Worm (Caenorhabditis elegans) whole organism, midembryonic: Measurements from ENCODE around the gene T12B3.3.
A peak's percentile ranks its signal among the peaks of the same experiment; 100 is the strongest.

ENCODE experiments used
- T22C8.4 ChIP-seq: fragments of 200-800 bp; sonication (Bioruptor generic); IDR thresholded peaks from 2 replicates; pipeline ENCODE4 v1.3.6; 2022; ENCODE audit warnings: missing genetic modification characterization, missing compliant biosample characterization
- cog-1 ChIP-seq: sonication (generic microtip); optimal IDR thresholded peaks from 2 replicates; lab custom pipeline; 2016; ENCODE audit warnings: missing genetic modification characterization, missing compliant biosample characterization
- flt-1 ChIP-seq: fragments of 200-800 bp; sonication (Bioruptor generic); IDR thresholded peaks from 2 replicates; pipeline ENCODE4 v1.3.6; 2022; ENCODE audit warnings: missing genetic modification characterization, missing compliant biosample characterization
- klf-2 ChIP-seq: fragments of 200-800 bp; sonication (Bioruptor generic); conservative IDR thresholded peaks from 2 replicates; pipeline ENCODE4 v1.3.6; 2022; ENCODE audit warnings: missing genetic modification reagents, missing genetic modification characterization, missing compliant biosample characterization
- med-1 ChIP-seq: sonication (generic microtip); optimal IDR thresholded peaks from 2 replicates; lab custom pipeline; 2017; ENCODE audit warnings: missing genetic modification characterization, mild to moderate bottlenecking, missing compliant biosample characterization, antibody characterized with exemption, missing genetic modification reagents; ENCODE audit not compliant: insufficient read depth
- ref-1 ChIP-seq: fragments of 200-800 bp; sonication (Bioruptor generic); conservative IDR thresholded peaks from 2 replicates; pipeline ENCODE4 v1.3.6; 2022; ENCODE audit warnings: missing genetic modification reagents, missing genetic modification characterization, missing compliant biosample characterization
- tab-1 ChIP-seq: fragments of 200-800 bp; sonication (Bioruptor generic); IDR thresholded peaks from 2 replicates; pipeline ENCODE4 v1.3.6; 2022; ENCODE audit warnings: missing genetic modification characterization, missing compliant biosample characterization
- ztf-23 ChIP-seq: fragments of 200-800 bp; sonication (Bioruptor generic); IDR thresholded peaks from 2 replicates; pipeline ENCODE4 v1.3.6; 2022; ENCODE audit warnings: missing genetic modification reagents, missing genetic modification characterization, missing compliant biosample characterization
- ztf-29 ChIP-seq: fragments of 200-800 bp; sonication (Bioruptor generic); IDR thresholded peaks from 2 replicates; pipeline ENCODE4 v1.3.6; 2022; ENCODE audit warnings: missing genetic modification reagents, missing genetic modification characterization, missing compliant biosample characterization

Gene T12B3.3

DNA sequence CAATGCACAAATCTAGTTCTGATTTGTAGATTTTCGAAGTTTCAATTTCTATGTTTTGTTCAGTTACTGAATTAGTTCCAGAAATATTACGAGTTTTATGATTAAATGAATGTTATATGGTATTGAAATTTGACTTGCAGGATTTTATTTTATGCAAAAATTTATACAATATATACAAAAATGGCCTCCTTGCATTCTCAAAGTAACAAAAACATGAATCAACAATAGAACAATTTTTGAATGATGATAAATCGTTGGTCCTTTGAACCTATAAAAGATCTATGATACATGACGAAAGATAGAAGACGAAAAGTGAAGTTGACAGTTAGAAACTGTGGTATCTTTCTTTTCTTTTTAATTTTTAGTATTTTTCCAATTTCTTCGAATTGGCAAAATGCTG lies 1.6 kb downstream of the T12B3.3 start, which contains the start of gene T12B3.2:
Gene T12B3.2, plus strand, starts transcription at position 301 of the 400 bp plus-strand sequence.
- TF ChIP-seq med-1 (GFP tag; lab: Kevin White, UChicago) (no peak), ztf-23 (GFP tag; lab: Robert Waterston, UW) (no peak), T22C8.4 (GFP tag; lab: Robert Waterston, UW) (no peak), ztf-29 (GFP tag; lab: Robert Waterston, UW) (no peak), flt-1 (GFP tag; lab: Robert Waterston, UW) (no peak), klf-2 (GFP tag; lab: Robert Waterston, UW) (no peak), ref-1 (GFP tag; lab: Robert Waterston, UW) (no peak), cog-1 (no peak), tab-1 (GFP tag; lab: Robert Waterston, UW) (no peak)

DNA sequence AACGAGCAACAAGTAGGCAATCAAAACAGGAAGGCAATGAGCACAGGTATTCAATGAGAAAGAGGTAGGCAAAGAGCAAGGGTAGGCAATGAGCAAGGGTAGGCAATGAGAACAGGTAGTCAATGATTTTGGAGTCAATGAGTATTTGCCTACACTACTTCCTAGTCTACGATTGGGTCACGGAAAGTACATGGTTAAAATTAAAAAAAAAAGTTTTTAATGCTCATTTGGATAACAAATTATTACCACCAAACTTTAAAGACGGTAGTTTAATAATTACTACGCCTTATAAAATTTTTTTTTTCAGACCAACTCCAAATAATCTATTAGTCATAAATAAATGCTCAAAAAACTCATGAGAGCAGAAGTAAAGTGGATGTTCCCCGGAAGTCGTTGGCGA lies 6.8 kb downstream of the T12B3.3 start, which contains the start of gene ptp-8:
Gene ptp-8, plus strand, starts transcription at position 301 of the 400 bp plus-strand sequence.
- TF ChIP-seq T22C8.4 (GFP tag; lab: Robert Waterston, UW): no peak
- no peak for TF ChIP-seq med-1 (GFP tag; lab: Kevin White, UChicago)
- no peak for TF ChIP-seq flt-1 (GFP tag; lab: Robert Waterston, UW)
- TF ChIP-seq tab-1 (GFP tag; lab: Robert Waterston, UW): no peak
- TF ChIP-seq ref-1 (GFP tag; lab: Robert Waterston, UW): no peak

DNA sequence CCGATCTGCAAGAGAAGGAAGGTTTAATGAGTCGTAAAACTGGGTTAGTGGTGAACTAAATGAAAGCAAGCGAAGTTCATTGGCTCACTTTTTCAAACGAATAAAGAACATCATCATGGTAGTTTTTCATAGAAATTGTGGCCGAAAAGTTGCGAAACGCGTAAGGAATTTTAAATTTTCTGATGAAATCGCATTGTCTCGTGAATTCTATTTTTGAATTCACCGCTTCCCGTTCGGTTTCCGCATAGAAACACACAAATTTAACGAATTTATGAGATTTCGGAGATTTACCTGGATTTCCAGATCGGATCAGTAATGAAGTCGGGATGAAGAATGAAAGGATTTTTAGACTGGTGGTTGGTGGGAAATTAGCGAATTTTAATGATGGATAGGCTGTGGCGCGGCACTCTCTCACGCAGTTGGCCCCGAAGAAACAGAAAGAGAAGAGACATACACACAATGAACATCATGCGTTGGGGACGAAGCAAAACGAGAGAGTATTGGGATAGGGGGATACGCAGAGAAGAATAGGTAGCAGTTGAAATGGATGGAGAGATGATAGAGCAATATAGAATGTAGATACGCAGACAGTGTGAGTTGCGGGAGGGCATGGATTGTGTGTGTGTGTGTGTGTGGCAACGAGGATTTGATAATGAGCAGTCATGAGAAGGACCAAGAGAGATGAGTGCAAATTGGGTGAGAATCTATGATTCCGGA lies 12.0 kb downstream of the T12B3.3 start:
- no peak for TF ChIP-seq T22C8.4 (GFP tag; lab: Robert Waterston, UW)
- TF ChIP-seq cog-1: peak; percentile 24

DNA sequence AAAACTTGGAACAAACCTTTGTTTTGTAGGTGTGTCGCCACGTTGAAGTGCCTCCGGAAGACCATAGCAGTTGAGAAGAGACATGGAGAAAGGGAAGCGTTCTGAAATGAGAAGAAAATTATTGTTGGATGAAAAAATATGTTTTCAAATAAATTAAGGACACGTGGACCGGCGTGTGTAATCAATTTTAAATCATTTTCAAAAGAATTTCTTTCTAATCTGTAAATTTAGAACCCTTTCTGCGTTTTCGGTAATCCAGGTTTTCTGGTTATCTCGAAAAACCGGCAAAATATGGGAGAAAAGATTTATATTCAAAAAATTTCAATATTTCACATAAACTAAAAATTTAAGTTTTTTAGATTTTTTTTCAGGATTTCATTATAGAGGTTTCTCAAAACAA lies 13.9 kb downstream of the T12B3.3 start, which contains the start of gene mob-3:
Gene mob-3, minus strand, starts transcription at position 101 of the 400 bp plus-strand sequence.
- TF ChIP-seq klf-2 (GFP tag; lab: Robert Waterston, UW) (no peak), ztf-23 (GFP tag; lab: Robert Waterston, UW) (no peak), cog-1 (no peak), flt-1 (GFP tag; lab: Robert Waterston, UW) (no peak), ref-1 (GFP tag; lab: Robert Waterston, UW) (no peak)

DNA sequence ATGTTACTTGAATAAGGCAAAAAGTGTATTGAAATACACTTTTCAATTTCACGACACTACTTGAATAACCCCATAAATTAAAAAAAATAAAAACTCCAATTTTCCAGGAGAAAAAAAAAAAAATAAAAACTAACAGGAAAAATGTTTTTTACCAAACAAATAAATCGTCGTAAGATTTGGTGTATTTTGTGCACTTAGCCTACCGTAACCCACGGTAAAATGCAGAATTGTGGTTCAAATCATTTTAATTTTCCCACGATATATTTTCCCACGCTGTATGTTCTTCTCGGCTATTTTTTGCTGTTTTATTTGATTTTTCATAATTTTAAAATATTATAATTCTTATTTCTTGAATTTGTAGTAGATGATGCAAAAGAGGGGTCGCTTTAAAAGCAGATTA lies 14.8 kb downstream of the T12B3.3 start:
- TF ChIP-seq klf-2 (GFP tag; lab: Robert Waterston, UW): no peak
- TF ChIP-seq ztf-23 (GFP tag; lab: Robert Waterston, UW): no peak
- TF ChIP-seq ztf-29 (GFP tag; lab: Robert Waterston, UW): no peak
- TF ChIP-seq ref-1 (GFP tag; lab: Robert Waterston, UW): no peak
- TF ChIP-seq flt-1 (GFP tag; lab: Robert Waterston, UW): no peak
- no peak for TF ChIP-seq med-1 (GFP tag; lab: Kevin White, UChicago)
- TF ChIP-seq T22C8.4 (GFP tag; lab: Robert Waterston, UW): no peak
- TF ChIP-seq cog-1: no peak
- no peak for TF ChIP-seq tab-1 (GFP tag; lab: Robert Waterston, UW)

DNA sequence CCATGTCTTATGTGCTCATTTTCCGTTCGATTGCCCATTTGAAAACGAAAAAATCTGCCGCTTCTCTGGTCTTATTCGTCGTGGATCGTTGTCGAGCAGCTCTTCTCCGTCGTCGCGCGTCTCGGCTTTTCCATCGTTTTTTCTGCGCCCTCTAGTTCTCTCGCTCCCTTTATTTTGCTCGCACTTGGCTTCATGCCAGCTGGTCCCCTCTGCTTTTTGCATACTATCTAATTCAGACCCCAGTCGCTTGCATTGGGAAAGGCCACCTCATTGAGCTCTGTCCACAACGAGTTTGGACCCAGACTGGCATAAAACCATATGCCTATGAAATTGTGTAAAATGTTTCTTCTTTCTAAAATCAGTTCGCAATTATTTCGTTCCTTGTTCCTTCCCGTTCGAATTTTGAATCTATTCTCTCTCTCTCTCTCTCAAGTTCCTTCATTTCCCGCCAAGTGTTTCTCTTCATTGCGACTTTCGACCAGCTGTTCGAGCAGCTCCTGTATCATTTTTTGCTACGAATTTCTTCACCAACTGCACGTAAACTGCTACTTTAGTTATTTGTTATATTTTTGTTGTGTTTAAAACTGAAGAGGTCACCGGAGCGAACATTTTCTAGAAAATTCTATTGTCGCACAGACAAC lies 15.3 kb downstream of the T12B3.3 start:
- TF ChIP-seq klf-2 (GFP tag; lab: Robert Waterston, UW): no peak
- TF ChIP-seq ztf-23 (GFP tag; lab: Robert Waterston, UW): no peak
- no peak for TF ChIP-seq T22C8.4 (GFP tag; lab: Robert Waterston, UW)
- TF ChIP-seq tab-1 (GFP tag; lab: Robert Waterston, UW): no peak
- no peak for TF ChIP-seq ref-1 (GFP tag; lab: Robert Waterston, UW)
- no peak for TF ChIP-seq med-1 (GFP tag; lab: Kevin White, UChicago)
- no peak for TF ChIP-seq cog-1
- no peak for TF ChIP-seq ztf-29 (GFP tag; lab: Robert Waterston, UW)
- TF ChIP-seq flt-1 (GFP tag; lab: Robert Waterston, UW): no peak

DNA sequence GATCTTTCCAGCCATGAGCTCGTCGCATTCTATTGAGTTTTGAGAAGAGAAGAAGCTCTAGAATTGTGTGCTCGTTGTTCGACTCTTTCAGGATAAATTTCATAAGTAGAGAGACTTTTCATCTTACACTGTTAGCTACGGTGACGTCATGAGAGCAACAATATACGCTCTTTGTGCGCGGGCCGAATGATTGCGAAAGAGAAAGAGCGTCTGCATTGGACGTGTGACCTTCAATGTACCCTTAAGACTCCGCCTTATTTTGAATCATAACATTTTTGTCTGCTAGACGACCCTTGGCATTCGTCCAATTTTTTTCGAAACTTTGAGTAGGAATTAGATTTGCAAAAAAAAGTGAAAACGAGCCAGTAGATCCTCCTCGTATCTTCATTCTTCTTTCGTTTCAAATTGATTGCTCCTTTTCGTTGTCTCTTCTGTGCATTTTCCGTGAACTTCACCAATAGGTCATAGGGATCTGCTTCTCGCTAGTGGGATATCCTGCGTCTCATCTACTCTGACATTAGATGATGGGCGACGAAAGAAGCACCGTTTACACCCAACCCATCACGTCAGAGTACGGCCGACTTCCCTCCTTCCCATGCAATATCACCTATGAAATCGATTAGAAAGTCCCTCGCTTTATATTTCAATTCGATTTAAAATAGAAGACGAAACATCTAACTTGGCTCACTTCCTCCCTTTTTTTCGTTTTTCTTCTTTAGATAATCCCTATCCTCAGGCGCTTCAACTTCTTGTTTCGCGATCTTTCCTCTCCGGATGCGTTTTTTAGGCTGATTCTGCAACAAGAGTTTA lies 16.8 kb downstream of the T12B3.3 start:
- TF ChIP-seq med-1 (GFP tag; lab: Kevin White, UChicago): no peak
- no peak for TF ChIP-seq ref-1 (GFP tag; lab: Robert Waterston, UW)
- no peak for TF ChIP-seq ztf-23 (GFP tag; lab: Robert Waterston, UW)
- no peak for TF ChIP-seq flt-1 (GFP tag; lab: Robert Waterston, UW)
- TF ChIP-seq tab-1 (GFP tag; lab: Robert Waterston, UW): no peak
- no peak for TF ChIP-seq klf-2 (GFP tag; lab: Robert Waterston, UW)
- TF ChIP-seq cog-1: no peak
- no peak for TF ChIP-seq T22C8.4 (GFP tag; lab: Robert Waterston, UW)
- TF ChIP-seq ztf-29 (GFP tag; lab: Robert Waterston, UW): no peak

DNA sequence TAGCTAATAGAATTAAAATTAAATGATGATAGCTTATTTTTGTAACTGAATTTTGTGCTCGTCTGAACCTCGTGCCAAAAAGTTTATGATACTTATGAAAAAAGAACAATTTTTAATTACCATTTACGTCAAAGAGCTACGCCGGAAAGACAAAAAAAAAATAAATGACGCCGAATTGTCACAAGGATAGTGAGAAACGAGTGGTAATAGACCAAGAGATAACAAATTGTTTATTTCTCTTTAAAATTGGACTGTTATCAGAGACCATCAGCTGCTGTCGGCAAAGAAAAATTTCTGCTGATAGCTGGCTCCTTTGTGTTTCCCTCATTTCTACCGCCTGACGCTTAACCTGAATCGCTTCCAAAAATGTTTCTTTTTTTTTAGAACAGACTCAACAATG lies 18.8 kb downstream of the T12B3.3 start, which contains the start of gene pitr-1:
Gene pitr-1, plus strand, starts transcription at position 386 of the 400 bp plus-strand sequence.
- TF ChIP-seq ztf-29 (GFP tag; lab: Robert Waterston, UW): no peak
- TF ChIP-seq med-1 (GFP tag; lab: Kevin White, UChicago): no peak
- no peak for TF ChIP-seq ztf-23 (GFP tag; lab: Robert Waterston, UW)
- TF ChIP-seq tab-1 (GFP tag; lab: Robert Waterston, UW): no peak

DNA sequence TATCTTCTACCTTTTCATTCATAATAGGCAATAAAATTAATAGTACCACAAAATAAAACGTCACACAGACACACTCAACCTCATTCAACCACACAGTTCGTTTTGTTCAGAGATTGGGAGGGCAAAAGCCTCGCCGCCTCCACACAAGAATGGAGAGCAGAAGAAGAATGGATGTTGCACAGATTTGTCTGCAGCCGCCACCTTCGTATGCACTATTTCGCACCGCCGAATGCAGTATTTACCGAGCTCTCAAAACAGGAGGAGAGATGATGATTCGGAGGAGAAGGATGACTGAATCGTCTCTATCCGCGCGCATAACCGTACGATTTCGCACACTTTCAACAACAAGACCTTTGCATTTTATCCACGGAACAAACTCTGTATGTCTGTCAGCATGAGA lies 22.6 kb downstream of the T12B3.3 start:
- no peak for TF ChIP-seq med-1 (GFP tag; lab: Kevin White, UChicago)
